Worm (Caenorhabditis elegans) whole organism, early embryonic: ENCODE data around the gene srlf-1.

Experiments used
- ama-1 ChIP-seq: fragments of 150-350 bp; optimal IDR thresholded peaks from 2 replicates; lab custom pipeline; 2014
- hmbx-1 ChIP-seq: sonication (generic microtip); optimal IDR thresholded peaks from 2 replicates; lab custom pipeline; 2016; ENCODE audit warnings: mild to moderate bottlenecking, missing genetic modification characterization, missing compliant biosample characterization
- hnd-1 ChIP-seq: sonication (generic microtip); optimal IDR thresholded peaks from 2 replicates; lab custom pipeline; 2016; ENCODE audit warnings: missing genetic modification characterization, missing compliant biosample characterization
- scrt-1 ChIP-seq: fragments of 200-800 bp; sonication (Bioruptor generic); IDR thresholded peaks from 2 replicates; pipeline ENCODE4 v1.3.6; 2022; ENCODE audit warnings: missing genetic modification characterization, missing compliant biosample characterization
- sea-1 ChIP-seq: fragments of 200-800 bp; sonication (Bioruptor generic); conservative IDR thresholded peaks from 2 replicates; pipeline ENCODE4 v1.3.6; 2022; ENCODE audit warnings: missing genetic modification characterization, missing compliant biosample characterization

ce11 chrII:7776232-7776631 lies 14.2 kb upstream of the srlf-1 start:
- TF ChIP-seq sea-1 (GFP tag; lab: Robert Waterston, UW) (no peak), ama-1 (no peak), scrt-1 (GFP tag; lab: Robert Waterston, UW) (no peak), hnd-1 (no peak), hmbx-1 (no peak)
